Fruit fly (Drosophila melanogaster) whole organism, embryonic: ENCODE data around the gene Gk1.

ENCODE experiments used
- Abd-B ChIP-seq: fragments of 200-800 bp; sonication (Bioruptor generic); optimal IDR thresholded peaks from 2 replicates; lab custom pipeline; 2018; ENCODE audit warnings: missing biosample characterization, mild to moderate bottlenecking, missing genetic modification characterization, moderate library complexity
- Awh ChIP-seq: fragments of 200-800 bp; sonication (Bioruptor generic); IDR thresholded peaks from 2 replicates; pipeline ENCODE4, ENCODE4 v1.3.6; 2022; ENCODE audit warnings: missing biosample characterization, missing genetic modification characterization
- B-H1 ChIP-seq: fragments of 200-800 bp; sonication (Bioruptor generic); IDR thresholded peaks from 3 replicates; pipeline ENCODE4 v1.3.6; 2022; ENCODE audit warnings: missing biosample characterization, missing genetic modification characterization
- CG10565 ChIP-seq: fragments of 200-800 bp; sonication (Bioruptor generic); optimal IDR thresholded peaks from 3 replicates; lab custom pipeline; 2016; ENCODE audit warnings: missing biosample characterization, mild to moderate bottlenecking, missing genetic modification characterization
- CG10979 ChIP-seq: fragments of 200-800 bp; sonication (Bioruptor generic); optimal IDR thresholded peaks from 2 replicates; lab custom pipeline; 2018; ENCODE audit warnings: missing biosample characterization, mild to moderate bottlenecking, missing genetic modification characterization, moderate library complexity
- CG11247 ChIP-seq: fragments of 200-800 bp; sonication (Bioruptor generic); IDR thresholded peaks from 2 replicates; pipeline ENCODE4 v1.3.6; 2022; ENCODE audit warnings: missing biosample characterization, missing genetic modification characterization
- CG12299 ChIP-seq: fragments of 200-800 bp; sonication (Bioruptor generic); optimal IDR thresholded peaks from 2 replicates; lab custom pipeline; 2018; ENCODE audit warnings: missing biosample characterization, mild to moderate bottlenecking, missing genetic modification characterization
- CG12391 ChIP-seq: fragments of 200-800 bp; sonication (Bioruptor generic); optimal IDR thresholded peaks from 3 replicates; lab custom pipeline; 2018; ENCODE audit warnings: missing biosample characterization, mild to moderate bottlenecking, missing genetic modification characterization, moderate library complexity
- CG15514 ChIP-seq: fragments of 200-800 bp; sonication (Bioruptor generic); optimal IDR thresholded peaks from 3 replicates; lab custom pipeline; 2017; ENCODE audit warnings: missing biosample characterization, missing genetic modification characterization, mild to moderate bottlenecking, moderate library complexity, missing genetic modification reagents
- CG17359 ChIP-seq: fragments of 200-800 bp; sonication (Bioruptor generic); optimal IDR thresholded peaks from 3 replicates; lab custom pipeline; 2018; ENCODE audit warnings: missing biosample characterization, mild to moderate bottlenecking, missing genetic modification characterization, moderate library complexity
- CG17612 ChIP-seq: fragments of 200-800 bp; sonication (Bioruptor generic); IDR thresholded peaks from 2 replicates; pipeline ENCODE4 v1.3.6; 2022; ENCODE audit warnings: missing biosample characterization, missing genetic modification characterization
- CG18599 ChIP-seq: fragments of 200-800 bp; sonication (Bioruptor generic); optimal IDR thresholded peaks from 3 replicates; lab custom pipeline; 2017; ENCODE audit warnings: missing biosample characterization, missing genetic modification characterization, mild to moderate bottlenecking, moderate library complexity, missing genetic modification reagents
- CG31441 ChIP-seq: fragments of 200-800 bp; sonication (Bioruptor generic); IDR thresholded peaks from 2 replicates; pipeline ENCODE4 v1.3.6; 2022; ENCODE audit warnings: missing biosample characterization, missing genetic modification characterization
- CG34376 ChIP-seq: fragments of 200-800 bp; sonication (Bioruptor generic); optimal IDR thresholded peaks from 2 replicates; lab custom pipeline; 2018; ENCODE audit warnings: missing biosample characterization, mild to moderate bottlenecking, missing genetic modification characterization
- CG4328 ChIP-seq: fragments of 200-800 bp; sonication (Bioruptor generic); optimal IDR thresholded peaks from 3 replicates; lab custom pipeline; 2017; ENCODE audit warnings: missing biosample characterization, missing genetic modification reagents, missing genetic modification characterization
- CG4730 ChIP-seq: fragments of 200-800 bp; sonication (Bioruptor generic); IDR thresholded peaks from 2 replicates; pipeline ENCODE4 v1.3.6; 2022; ENCODE audit warnings: missing biosample characterization, missing genetic modification characterization
- CG4854 ChIP-seq: fragments of 200-800 bp; sonication (Bioruptor generic); optimal IDR thresholded peaks from 2 replicates; lab custom pipeline; 2016; ENCODE audit warnings: missing biosample characterization, missing genetic modification characterization, inconsistent platforms
- CG7372 ChIP-seq: fragments of 200-800 bp; sonication (Bioruptor generic); IDR thresholded peaks from 2 replicates; pipeline ENCODE4 v1.3.6; 2022; ENCODE audit warnings: missing biosample characterization, missing genetic modification characterization
- CG8290 ChIP-seq, 3 experiments: fragments of 200-800 bp; sonication (Bioruptor generic); optimal IDR thresholded peaks; 2 replicates each; lab custom pipeline; 2016 to 2019; ENCODE audit warnings: missing biosample characterization in 3 of 3, missing genetic modification characterization in 3 of 3, mild to moderate bottlenecking in 2 of 3, moderate library complexity in 1 of 3
- Dbx ChIP-seq: fragments of 200-800 bp; sonication (Bioruptor generic); IDR thresholded peaks from 3 replicates; pipeline ENCODE4 v1.3.6; 2022; ENCODE audit warnings: missing biosample characterization, missing genetic modification characterization
- Dip2 ChIP-seq: fragments of 200-800 bp; sonication (Bioruptor generic); IDR thresholded peaks from 2 replicates; pipeline ENCODE4 v1.3.6; 2022; ENCODE audit warnings: missing biosample characterization, missing genetic modification characterization
- Dip3 ChIP-seq: fragments of 200-800 bp; sonication (Bioruptor generic); optimal IDR thresholded peaks from 3 replicates; lab custom pipeline; 2016; ENCODE audit warnings: missing biosample characterization, missing genetic modification characterization
- Dref ChIP-seq: fragments of 200-800 bp; sonication (Bioruptor generic); IDR thresholded peaks from 2 replicates; pipeline ENCODE4 v1.3.6; 2022; ENCODE audit warnings: missing biosample characterization, missing genetic modification characterization
- Drgx ChIP-seq: fragments of 200-800 bp; sonication (Bioruptor generic); IDR thresholded peaks from 2 replicates; pipeline ENCODE4 v1.3.6; 2022; ENCODE audit warnings: missing biosample characterization, missing genetic modification characterization
- E2f2 ChIP-seq: fragments of 200-800 bp; sonication (Bioruptor generic); IDR thresholded peaks from 2 replicates; pipeline ENCODE4 v1.3.6; 2022; ENCODE audit warnings: missing biosample characterization, missing genetic modification characterization
- ERR ChIP-seq: fragments of 200-800 bp; sonication (Bioruptor generic); optimal IDR thresholded peaks from 2 replicates; lab custom pipeline; 2016; ENCODE audit warnings: missing biosample characterization, missing genetic modification characterization
- Mes4 ChIP-seq: fragments of 200-800 bp; sonication (Bioruptor generic); optimal IDR thresholded peaks from 2 replicates; lab custom pipeline; 2016; ENCODE audit warnings: missing biosample characterization, missing genetic modification characterization
- Myb ChIP-seq: fragments of 200-800 bp; sonication (Bioruptor generic); optimal IDR thresholded peaks from 2 replicates; lab custom pipeline; 2016; ENCODE audit warnings: missing biosample characterization, missing genetic modification characterization
- Oaz ChIP-seq: fragments of 200-800 bp; sonication (Bioruptor generic); IDR thresholded peaks from 2 replicates; pipeline ENCODE4 v1.3.6; 2022; ENCODE audit warnings: missing biosample characterization, missing genetic modification characterization
- Opbp ChIP-seq: fragments of 200-800 bp; sonication (Bioruptor generic); IDR thresholded peaks from 3 replicates; pipeline ENCODE4 v1.3.6; 2022; ENCODE audit warnings: missing biosample characterization, missing genetic modification characterization; ENCODE audit not compliant: partially characterized antibody
- Spps ChIP-seq: fragments of 200-800 bp; sonication (Bioruptor generic); optimal IDR thresholded peaks from 2 replicates; lab custom pipeline; 2018; ENCODE audit warnings: missing biosample characterization, mild to moderate bottlenecking, missing genetic modification characterization
- Ssrp ChIP-seq: fragments of 200-800 bp; sonication (Bioruptor generic); optimal IDR thresholded peaks from 2 replicates; lab custom pipeline; 2018; ENCODE audit warnings: missing biosample characterization, mild to moderate bottlenecking, missing genetic modification characterization, moderate library complexity
- ab ChIP-seq: fragments of 200-800 bp; sonication (Bioruptor generic); optimal IDR thresholded peaks from 2 replicates; lab custom pipeline; 2016; ENCODE audit warnings: missing biosample characterization, missing genetic modification characterization
- chif ChIP-seq, 2 experiments: fragments of 200-800 bp; sonication (Bioruptor generic); optimal IDR thresholded peaks; 3 replicates each; lab custom pipeline; 2016; ENCODE audit warnings: missing biosample characterization in 2 of 2, missing genetic modification characterization in 2 of 2
- ci ChIP-seq: fragments of 200-800 bp; sonication (Bioruptor generic); IDR thresholded peaks from 3 replicates; pipeline ENCODE4 v1.3.6; 2022; ENCODE audit warnings: missing biosample characterization, missing genetic modification characterization
- ems ChIP-seq: fragments of 200-800 bp; sonication (Bioruptor generic); optimal IDR thresholded peaks from 3 replicates; lab custom pipeline; 2016; ENCODE audit warnings: missing biosample characterization, missing genetic modification characterization
- gcm ChIP-seq: fragments of 200-800 bp; sonication (Bioruptor generic); optimal IDR thresholded peaks from 2 replicates; lab custom pipeline; 2019; ENCODE audit warnings: missing biosample characterization, mild to moderate bottlenecking, missing genetic modification characterization, moderate library complexity
- jumu ChIP-seq: fragments of 200-800 bp; sonication (Bioruptor generic); optimal IDR thresholded peaks from 3 replicates; lab custom pipeline; 2016; ENCODE audit warnings: missing biosample characterization, missing genetic modification characterization
- lilli ChIP-seq: fragments of 200-800 bp; sonication (Bioruptor generic); optimal IDR thresholded peaks from 3 replicates; lab custom pipeline; 2016; ENCODE audit warnings: missing biosample characterization, missing genetic modification characterization
- org-1 ChIP-seq: fragments of 200-800 bp; sonication (Bioruptor generic); optimal IDR thresholded peaks from 2 replicates; lab custom pipeline; 2017; ENCODE audit warnings: missing biosample characterization, missing genetic modification characterization
- pan ChIP-seq, 4 experiments: fragments of >200 bp in 3 of 4; fragments of 200-800 bp in 1 of 4; sonication (Bioruptor generic) in 1 of 4; optimal IDR thresholded peaks in 3 of 4; IDR thresholded peaks in 1 of 4; 2 replicates each; pipeline versions ENCODE4 v1.3.6 to Lab custom; 2017 to 2022; ENCODE audit warnings: missing biosample characterization in 2 of 4, missing genetic modification characterization in 2 of 4, mixed read lengths in 1 of 4
- peb ChIP-seq: fragments of 200-800 bp; sonication (Bioruptor generic); IDR thresholded peaks from 2 replicates; pipeline ENCODE4 v1.3.6; 2022; ENCODE audit warnings: missing biosample characterization, missing genetic modification characterization
- rib ChIP-seq: fragments of 200-800 bp; sonication (Bioruptor generic); IDR thresholded peaks from 2 replicates; pipeline ENCODE4 v1.3.6; 2022; ENCODE audit warnings: missing biosample characterization, missing genetic modification characterization
- sens ChIP-seq: fragments of 200-800 bp; sonication (Bioruptor generic); peaks from one replicate; lab custom pipeline; 2016; ENCODE audit warnings: missing biosample characterization, missing genetic modification characterization
- sim ChIP-seq: fragments of 200-800 bp; sonication (Bioruptor generic); IDR thresholded peaks from 2 replicates; pipeline ENCODE4 v1.3.6; 2022; ENCODE audit warnings: missing biosample characterization, missing genetic modification characterization
- slou ChIP-seq: fragments of 200-800 bp; sonication (Bioruptor generic); optimal IDR thresholded peaks from 3 replicates; lab custom pipeline; 2016; ENCODE audit warnings: missing biosample characterization, missing genetic modification characterization
- sob ChIP-seq: fragments of 200-800 bp; sonication (Bioruptor generic); IDR thresholded peaks from 2 replicates; pipeline ENCODE4 v1.3.6; 2022; ENCODE audit warnings: missing biosample characterization, missing genetic modification characterization
- ssp ChIP-seq: fragments of 200-800 bp; sonication (Bioruptor generic); IDR thresholded peaks from 2 replicates; pipeline ENCODE4 v1.3.6; 2022; ENCODE audit warnings: missing biosample characterization, missing genetic modification characterization
- trem ChIP-seq: fragments of 200-800 bp; optimal IDR thresholded peaks from 3 replicates; lab custom pipeline; 2019; ENCODE audit warnings: missing biosample characterization, mild to moderate bottlenecking, missing genetic modification characterization, moderate library complexity
- twi ChIP-seq: fragments of 200-800 bp; optimal IDR thresholded peaks from 2 replicates; lab custom pipeline; 2019; ENCODE audit warnings: missing biosample characterization, mild to moderate bottlenecking, missing genetic modification characterization, moderate library complexity
- usp ChIP-seq: fragments of >200 bp; optimal IDR thresholded peaks from 2 replicates; lab custom pipeline; 2017; ENCODE audit warnings: missing biosample characterization, missing genetic modification characterization

Gk1 gene

dm6 chr3L:184251-184650, 21.4 kb downstream of the Gk1 start, which contains the start of the genes CG34140, Mkp and Mtch (continued):
- TF ChIP-seq CG8290 (GFP tag; optimal IDR thresholded peaks at IDR 0.05; lab: Kevin White, UChicago) (peak; percentile 88), CG8290 (tag; optimal IDR thresholded peaks at IDR 0.05; lab: Kevin White, UChicago) (peak in 1 of 2 experiments; percentile 66), CG34376 (peak; percentile 69), ci (GFP tag; lab: Robert Waterston, UW) (peak; percentile 75), Ssrp (tag; lab: Kevin White, UChicago) (peak; percentile 78), Dbx (GFP tag; lab: Robert Waterston, UW) (peak; percentile 89), CG31441 (GFP tag; lab: Robert Waterston, UW) (no peak), CG12391 (peak; percentile 92), sens (GFP tag; lab: Kevin White, UChicago) (peak; percentile 98), CG7372 (peak; percentile 78), Dip2 (GFP tag; lab: Robert Waterston, UW) (no peak), sim (GFP tag; lab: Robert Waterston, UW) (no peak), CG17359 (peak; percentile 79), rib (GFP tag; lab: Robert Waterston, UW) (peak; percentile 76), CG15514 (GFP tag; lab: Kevin White, UChicago) (peak; percentile 84), E2f2 (GFP tag; lab: Robert Waterston, UW) (peak; percentile 70), ERR (GFP tag; lab: Kevin White, UChicago) (peak; percentile 88), chif (GFP tag; optimal IDR thresholded peaks at IDR 0.05; lab: Kevin White, UChicago) (peak; percentile 75 to 87), Drgx (peak; percentile 36; the same call in 1 of the 2 replicates), jumu (GFP tag; lab: Kevin White, UChicago) (peak; percentile 91), CG4328 (GFP tag; lab: Kevin White, UChicago) (peak; percentile 68), Awh (GFP tag; lab: Robert Waterston, UW) (peak; percentile 72), trem (tag; lab: Kevin White, UChicago) (peak; percentile 92), Abd-B (peak; percentile 84), peb (GFP tag; lab: Robert Waterston, UW) (peak; percentile 60; the same call in 1 of the 2 replicates), ssp (GFP tag; lab: Robert Waterston, UW) (peak; percentile 71), CG10979 (peak; percentile 76), Oaz (GFP tag; lab: Robert Waterston, UW) (0 out of 2 replicates have a peak, but pooled peaks have one; percentile 39), Dref (peak; percentile 74), Opbp (GFP tag; lab: Robert Waterston, UW) (peak; percentile 82), pan (optimal IDR thresholded peaks at IDR 0.05; lab: Kevin White, UChicago) (no peak), pan (GFP tag; optimal IDR thresholded peaks at IDR 0.05 in 1 of 2, IDR thresholded peaks at IDR 0.05 in 1 of 2) (peak in 1 of 2 experiments; percentile 80), CG17612 (GFP tag; lab: Robert Waterston, UW) (no peak), Spps (tag; lab: Kevin White, UChicago) (peak; percentile 66), usp (no peak), slou (GFP tag; lab: Kevin White, UChicago) (peak; percentile 79), lilli (GFP tag; lab: Kevin White, UChicago) (peak; percentile 96), CG10565 (GFP tag; lab: Kevin White, UChicago) (peak; percentile 4), gcm (no peak), ab (GFP tag; lab: Kevin White, UChicago) (peak; percentile 69), twi (tag; lab: Kevin White, UChicago) (no peak), org-1 (GFP tag; lab: Kevin White, UChicago) (no peak), CG18599 (GFP tag; lab: Kevin White, UChicago) (peak; percentile 88), sob (GFP tag; lab: Robert Waterston, UW) (peak; percentile 84), CG12299 (peak; percentile 77), Mes4 (GFP tag; lab: Kevin White, UChicago) (peak; percentile 81), Myb (GFP tag; lab: Kevin White, UChicago) (peak; percentile 72), B-H1 (no peak; the same call in 2 of the 3 replicates), CG11247 (peak; percentile 76), CG4730 (peak; percentile 65), Dip3 (GFP tag; lab: Kevin White, UChicago) (peak; percentile 93), ems (GFP tag; lab: Kevin White, UChicago) (peak; percentile 68), CG4854 (GFP tag; lab: Kevin White, UChicago) (no peak)
